Fruit fly (Drosophila melanogaster) S2 (cell line): ENCODE results near the gene Srr.

ENCODE experiments used
- CG8478 ChIP-seq: fragments of >200 bp; optimal IDR thresholded peaks from 2 replicates; lab custom pipeline; 2018
- CTCF ChIP-seq, 2 experiments: fragments of >200 bp; optimal IDR thresholded peaks; 2 replicates each; lab custom pipeline; 2018

DNA sequence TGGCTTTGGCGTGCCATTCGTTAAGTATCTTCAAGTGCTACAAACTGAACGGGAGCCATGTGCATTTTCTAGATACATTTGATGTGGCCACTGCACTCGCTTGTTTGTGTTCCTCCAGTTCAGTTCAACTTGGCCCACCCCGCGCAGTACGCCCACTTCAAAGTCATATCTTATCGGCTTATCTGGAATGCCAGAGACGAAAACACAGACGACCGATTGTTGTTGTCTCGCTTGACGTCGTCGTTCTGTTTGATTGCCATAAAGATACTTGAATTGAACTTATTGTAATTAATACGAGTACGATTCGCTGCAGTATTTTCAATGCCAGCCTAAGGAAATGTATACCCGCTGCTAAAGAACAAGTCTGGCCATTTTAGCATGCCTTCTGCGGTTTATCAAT, 22.4 kb downstream of the Srr start:
- TF ChIP-seq CTCF (optimal IDR thresholded peaks at IDR 0.05; lab: Kevin White, UChicago) = no peak
- no peak for TF ChIP-seq CG8478 (lab: Kevin White, UChicago)
